Fruit fly (Drosophila melanogaster) whole organism, embryonic: Measurements from ENCODE around the gene CG4896.

ENCODE experiments used
- ATbp ChIP-seq: fragments of 200-800 bp; sonication (Bioruptor generic); optimal IDR thresholded peaks from 2 replicates; lab custom pipeline; 2017; ENCODE audit warnings: missing biosample characterization, mild to moderate bottlenecking, missing genetic modification characterization, missing genetic modification reagents
- Adf1 ChIP-seq: fragments of 200-800 bp; sonication (Bioruptor generic); IDR thresholded peaks from 2 replicates; pipeline ENCODE4 v1.3.6; 2022; ENCODE audit warnings: missing biosample characterization, missing genetic modification characterization
- BtbVII ChIP-seq: fragments of 200-800 bp; sonication (Bioruptor generic); optimal IDR thresholded peaks from 3 replicates; lab custom pipeline; 2017; ENCODE audit warnings: missing biosample characterization, mild to moderate bottlenecking, missing genetic modification characterization
- CG10366 ChIP-seq: fragments of 200-800 bp; sonication (Bioruptor generic); IDR thresholded peaks from 2 replicates; pipeline ENCODE4 v1.3.6; 2022; ENCODE audit warnings: missing biosample characterization, missing genetic modification characterization
- CG10543 ChIP-seq: fragments of 200-800 bp; sonication (Bioruptor generic); optimal IDR thresholded peaks from 3 replicates; lab custom pipeline; 2017; ENCODE audit warnings: missing biosample characterization, mild to moderate bottlenecking, missing genetic modification characterization, moderate library complexity
- CG10979 ChIP-seq: fragments of 200-800 bp; sonication (Bioruptor generic); optimal IDR thresholded peaks from 2 replicates; lab custom pipeline; 2018; ENCODE audit warnings: missing biosample characterization, mild to moderate bottlenecking, missing genetic modification characterization, moderate library complexity
- CG11456 ChIP-seq: fragments of 200-800 bp; sonication (Bioruptor generic); IDR thresholded peaks from 3 replicates; pipeline ENCODE4 v1.3.6; 2022; ENCODE audit warnings: missing biosample characterization, missing genetic modification characterization
- CG11504 ChIP-seq: fragments of 200-800 bp; sonication (Bioruptor generic); optimal IDR thresholded peaks from 3 replicates; lab custom pipeline; 2019; ENCODE audit warnings: missing biosample characterization, mild to moderate bottlenecking, missing genetic modification characterization, moderate library complexity
- CG13424 ChIP-seq: fragments of 200-800 bp; sonication (Bioruptor generic); optimal IDR thresholded peaks from 2 replicates; lab custom pipeline; 2019; ENCODE audit warnings: missing biosample characterization, mild to moderate bottlenecking, missing genetic modification characterization, moderate library complexity
- CG15073 ChIP-seq: fragments of 200-800 bp; sonication (Bioruptor generic); optimal IDR thresholded peaks from 2 replicates; lab custom pipeline; 2016; ENCODE audit warnings: missing biosample characterization, missing genetic modification characterization
- CG15601 ChIP-seq: fragments of 200-800 bp; sonication (Bioruptor generic); optimal IDR thresholded peaks from 3 replicates; lab custom pipeline; 2019; ENCODE audit warnings: missing biosample characterization, mild to moderate bottlenecking, missing genetic modification characterization, moderate library complexity
- CG17802 ChIP-seq: fragments of 200-800 bp; sonication (Bioruptor generic); optimal IDR thresholded peaks from 2 replicates; lab custom pipeline; 2018; ENCODE audit warnings: missing biosample characterization, mild to moderate bottlenecking, missing genetic modification characterization, moderate library complexity
- CG17912 ChIP-seq: fragments of 200-800 bp; sonication (Bioruptor generic); optimal IDR thresholded peaks from 2 replicates; lab custom pipeline; 2018; ENCODE audit warnings: missing biosample characterization, mild to moderate bottlenecking, missing genetic modification characterization
- CG18476 ChIP-seq: fragments of 200-800 bp; sonication (Bioruptor generic); optimal IDR thresholded peaks from 2 replicates; lab custom pipeline; 2016; ENCODE audit warnings: missing biosample characterization, mild to moderate bottlenecking, missing genetic modification characterization
- CG2678 ChIP-seq: fragments of 200-800 bp; sonication (Bioruptor generic); optimal IDR thresholded peaks from 3 replicates; lab custom pipeline; 2019; ENCODE audit warnings: missing biosample characterization, mild to moderate bottlenecking, missing genetic modification characterization, moderate library complexity
- CG2712 ChIP-seq: fragments of 200-800 bp; optimal IDR thresholded peaks from 3 replicates; lab custom pipeline; 2019; ENCODE audit warnings: missing biosample characterization, mild to moderate bottlenecking, missing genetic modification characterization, moderate library complexity
- CG3163 ChIP-seq: fragments of 200-800 bp; sonication (Bioruptor generic); optimal IDR thresholded peaks from 3 replicates; lab custom pipeline; 2016; ENCODE audit warnings: missing biosample characterization, missing genetic modification characterization
- CG4360 ChIP-seq: fragments of 200-800 bp; sonication (Bioruptor generic); IDR thresholded peaks from 2 replicates; pipeline ENCODE4 v1.3.6; 2022; ENCODE audit warnings: missing biosample characterization, missing genetic modification characterization
- CG4424 ChIP-seq: fragments of 200-800 bp; sonication (Bioruptor generic); optimal IDR thresholded peaks from 3 replicates; lab custom pipeline; 2016; ENCODE audit warnings: missing biosample characterization, missing genetic modification characterization
- CG7786 ChIP-seq: fragments of 200-800 bp; sonication (Bioruptor generic); optimal IDR thresholded peaks from 2 replicates; lab custom pipeline; 2016; ENCODE audit warnings: missing biosample characterization, missing genetic modification characterization
- CG8388 ChIP-seq: fragments of 200-800 bp; sonication (Bioruptor generic); optimal IDR thresholded peaks from 2 replicates; lab custom pipeline; 2019; ENCODE audit warnings: missing biosample characterization, mild to moderate bottlenecking, missing genetic modification characterization, moderate library complexity
- CkIIα-i1 ChIP-seq: fragments of 200-800 bp; sonication (Bioruptor generic); IDR thresholded peaks from 2 replicates; pipeline ENCODE4 v1.3.6; 2022; ENCODE audit warnings: missing biosample characterization, missing genetic modification characterization
- CrebB ChIP-seq: fragments of 200-800 bp; sonication (Bioruptor generic); optimal IDR thresholded peaks from 3 replicates; lab custom pipeline; 2018; ENCODE audit warnings: missing biosample characterization, mild to moderate bottlenecking, missing genetic modification characterization
- Dll ChIP-seq: fragments of 200-800 bp; sonication (Bioruptor generic); IDR thresholded peaks from 4 replicates; pipeline ENCODE4 v1.3.6; 2022; ENCODE audit warnings: missing biosample characterization, missing genetic modification characterization; ENCODE audit not compliant: partially characterized antibody
- E2f1 ChIP-seq: fragments of 200-800 bp; sonication (Bioruptor generic); IDR thresholded peaks from 2 replicates; pipeline ENCODE4 v1.3.6; 2022; ENCODE audit warnings: missing biosample characterization, missing genetic modification characterization
- Ets65A ChIP-seq: fragments of 200-800 bp; sonication (Bioruptor generic); peaks from one replicate; lab custom pipeline; 2016; ENCODE audit warnings: missing biosample characterization, missing genetic modification characterization
- Hr78 ChIP-seq, 2 experiments: fragments of 200-800 bp in 1 of 2; fragments of >200 bp in 1 of 2; sonication (Bioruptor generic) in 1 of 2; optimal IDR thresholded peaks; 2 replicates each; lab custom pipeline; 2017 to 2019; ENCODE audit warnings: missing biosample characterization in 2 of 2, missing genetic modification characterization in 2 of 2, mild to moderate bottlenecking in 1 of 2, moderate library complexity in 1 of 2
- Med ChIP-seq: fragments of 200-800 bp; sonication (Bioruptor generic); peaks from one replicate; lab custom pipeline; 2016; ENCODE audit warnings: missing biosample characterization, missing genetic modification characterization, mild to moderate bottlenecking, inconsistent platforms, moderate library complexity
- Pdp1 ChIP-seq, 2 experiments: fragments of 200-800 bp; sonication (Bioruptor generic); optimal IDR thresholded peaks; 3 replicates each; lab custom pipeline; 2016; ENCODE audit warnings: missing biosample characterization in 2 of 2, missing genetic modification characterization in 2 of 2, mild to moderate bottlenecking in 1 of 2, moderate library complexity in 1 of 2
- Scr ChIP-seq: fragments of 200-800 bp; sonication (Bioruptor generic); IDR thresholded peaks from 2 replicates; pipeline ENCODE4 v1.3.6; 2022; ENCODE audit warnings: missing biosample characterization, missing genetic modification characterization; ENCODE audit not compliant: partially characterized antibody
- Sox102F ChIP-seq: fragments of 200-800 bp; sonication (Bioruptor generic); optimal IDR thresholded peaks from 2 replicates; lab custom pipeline; 2018; ENCODE audit warnings: missing biosample characterization, mild to moderate bottlenecking, missing genetic modification characterization, moderate library complexity
- Xbp1 ChIP-seq: fragments of 200-800 bp; sonication (Bioruptor generic); optimal IDR thresholded peaks from 3 replicates; lab custom pipeline; 2016; ENCODE audit warnings: missing biosample characterization, mild to moderate bottlenecking, missing genetic modification characterization
- YL-1 ChIP-seq: fragments of 200-800 bp; sonication (Bioruptor generic); optimal IDR thresholded peaks from 3 replicates; lab custom pipeline; 2017; ENCODE audit warnings: missing biosample characterization, mild to moderate bottlenecking, missing genetic modification characterization
- ac ChIP-seq: fragments of 200-800 bp; sonication (Bioruptor generic); optimal IDR thresholded peaks from 3 replicates; lab custom pipeline; 2017; ENCODE audit warnings: missing biosample characterization, mild to moderate bottlenecking, missing genetic modification characterization
- btn ChIP-seq: fragments of 200-800 bp; sonication (Bioruptor generic); optimal IDR thresholded peaks from 2 replicates; lab custom pipeline; 2016; ENCODE audit warnings: missing biosample characterization, missing genetic modification characterization
- crc ChIP-seq: fragments of 200-800 bp; sonication (Bioruptor generic); optimal IDR thresholded peaks from 2 replicates; lab custom pipeline; 2016; ENCODE audit warnings: missing biosample characterization, missing genetic modification characterization
- hkb ChIP-seq, 2 experiments: fragments of 200-800 bp in 1 of 2; fragments of >200 bp in 1 of 2; sonication (Bioruptor generic) in 1 of 2; IDR thresholded peaks in 1 of 2; optimal IDR thresholded peaks in 1 of 2; 2 replicates each; pipeline versions ENCODE4 v1.3.6 to Lab custom; 2017 to 2022; ENCODE audit warnings: missing biosample characterization in 1 of 2, missing genetic modification characterization in 1 of 2
- insv ChIP-seq, 2 experiments: fragments of 200-800 bp; sonication (Bioruptor generic); optimal IDR thresholded peaks; 3 replicates each; lab custom pipeline; 2016 to 2018; ENCODE audit warnings: missing biosample characterization in 2 of 2, missing genetic modification characterization in 2 of 2
- ken ChIP-seq: fragments of 200-800 bp; sonication (Bioruptor generic); IDR thresholded peaks from 3 replicates; pipeline ENCODE4 v1.3.6; 2022; ENCODE audit warnings: missing biosample characterization, missing genetic modification characterization
- kni ChIP-seq: fragments of 200-800 bp; sonication (Bioruptor generic); optimal IDR thresholded peaks from 3 replicates; lab custom pipeline; 2017; ENCODE audit warnings: mild to moderate bottlenecking, missing biosample characterization, missing genetic modification reagents, missing genetic modification characterization
- nerfin-1 ChIP-seq: fragments of 200-800 bp; sonication (Bioruptor generic); optimal IDR thresholded peaks from 3 replicates; lab custom pipeline; 2019; ENCODE audit warnings: missing biosample characterization, mild to moderate bottlenecking, missing genetic modification characterization, moderate library complexity
- phol ChIP-seq: fragments of 200-800 bp; sonication (Bioruptor generic); optimal IDR thresholded peaks from 3 replicates; lab custom pipeline; 2018; ENCODE audit warnings: missing biosample characterization, mild to moderate bottlenecking, missing genetic modification characterization, moderate library complexity
- pros ChIP-seq: fragments of 200-800 bp; sonication (Bioruptor generic); optimal IDR thresholded peaks from 3 replicates; lab custom pipeline; 2019; ENCODE audit warnings: missing biosample characterization, mild to moderate bottlenecking, missing genetic modification characterization, moderate library complexity
- pum ChIP-seq: fragments of 200-800 bp; sonication (Bioruptor generic); optimal IDR thresholded peaks from 2 replicates; lab custom pipeline; 2016; ENCODE audit warnings: missing biosample characterization, missing genetic modification characterization
- ranshi ChIP-seq: fragments of 200-800 bp; sonication (Bioruptor generic); IDR thresholded peaks from 2 replicates; pipeline ENCODE4 v1.3.6; 2022; ENCODE audit warnings: missing biosample characterization, missing genetic modification characterization
- sens ChIP-seq: fragments of 200-800 bp; sonication (Bioruptor generic); peaks from one replicate; lab custom pipeline; 2016; ENCODE audit warnings: missing biosample characterization, missing genetic modification characterization
- seq ChIP-seq: fragments of 200-800 bp; sonication (Bioruptor generic); IDR thresholded peaks from 2 replicates; pipeline ENCODE4 v1.3.6; 2022; ENCODE audit warnings: missing biosample characterization, missing genetic modification characterization
- tio ChIP-seq: fragments of 200-800 bp; sonication (Bioruptor generic); optimal IDR thresholded peaks from 2 replicates; lab custom pipeline; 2017; ENCODE audit warnings: missing biosample characterization, missing genetic modification characterization, inconsistent platforms
- unpg ChIP-seq: fragments of 200-800 bp; sonication (Bioruptor generic); optimal IDR thresholded peaks from 3 replicates; lab custom pipeline; 2018; ENCODE audit warnings: missing biosample characterization, mild to moderate bottlenecking, missing genetic modification characterization, moderate library complexity

Gene CG4896

dm6 chr2L:1211528-1211927 is 34.0 kb downstream of the CG4896 start (continued):
- TF ChIP-seq Med, result peak; percentile 23
- no peak for TF ChIP-seq Scr (GFP tag; lab: Robert Waterston, UW)
- TF ChIP-seq ranshi (GFP tag; lab: Robert Waterston, UW), result no peak
- peak; percentile 30 for TF ChIP-seq CG15601
- TF ChIP-seq Dll, result no peak
- no peak for TF ChIP-seq CG10543 (GFP tag; lab: Kevin White, UChicago)
- TF ChIP-seq, all 482 proteins: peak for 9

dm6 chr2L:1213587-1213986 is 36.1 kb downstream of the CG4896 start:
- TF ChIP-seq CG4424 (GFP tag; lab: Kevin White, UChicago), result peak; percentile 16
- TF ChIP-seq CG2712 (tag; lab: Kevin White, UChicago), result peak; percentile 30
- TF ChIP-seq CG13424, result peak; percentile 24
- no peak for TF ChIP-seq kni (GFP tag; lab: Kevin White, UChicago)
- peak; percentile 52 for TF ChIP-seq Sox102F (GFP tag; lab: Kevin White, UChicago)
- TF ChIP-seq CG10366 (GFP tag; lab: Robert Waterston, UW), result no peak
- TF ChIP-seq YL-1 (GFP tag; lab: Kevin White, UChicago), result no peak
- no peak for TF ChIP-seq CG18476 (GFP tag; lab: Kevin White, UChicago)
- no peak for TF ChIP-seq CG17802 (tag; lab: Kevin White, UChicago)
- TF ChIP-seq hkb (optimal IDR thresholded peaks at IDR 0.05; lab: Kevin White, UChicago), result no peak
- TF ChIP-seq hkb (GFP tag; IDR thresholded peaks at IDR 0.05; lab: Robert Waterston, UW), result peak; percentile 15; the same call in 1 of the 2 replicates
- peak; percentile 30; the same call in 1 of the 3 replicates for TF ChIP-seq ken (GFP tag; lab: Robert Waterston, UW)
- TF ChIP-seq CrebB (tag; lab: Kevin White, UChicago), result no peak
- peak; percentile 13 for TF ChIP-seq unpg (GFP tag; lab: Kevin White, UChicago)
- no peak for TF ChIP-seq CG7786 (GFP tag; lab: Kevin White, UChicago)
- no peak for TF ChIP-seq seq (GFP tag; lab: Robert Waterston, UW)
- no peak for TF ChIP-seq E2f1
- TF ChIP-seq nerfin-1 (tag; lab: Kevin White, UChicago), result no peak
- no peak for TF ChIP-seq CkIIα-i1
- TF ChIP-seq CG11456 (GFP tag; lab: Robert Waterston, UW), result no peak
- TF ChIP-seq ac (GFP tag; lab: Kevin White, UChicago), result no peak
- TF ChIP-seq CG3163 (GFP tag; lab: Kevin White, UChicago), result no peak
- peak; percentile 55 for TF ChIP-seq CG11504
- TF ChIP-seq tio (GFP tag; lab: Kevin White, UChicago), result peak; percentile 13
- TF ChIP-seq CG15073 (GFP tag; lab: Kevin White, UChicago), result no peak
- TF ChIP-seq CG17912 (GFP tag; lab: Kevin White, UChicago), result no peak
- TF ChIP-seq phol (tag; lab: Kevin White, UChicago), result peak; percentile 27
- no peak for TF ChIP-seq Adf1 (GFP tag; lab: Robert Waterston, UW)
- TF ChIP-seq insv (GFP tag; optimal IDR thresholded peaks at IDR 0.05; lab: Kevin White, UChicago), result no peak
- peak; percentile 40 for TF ChIP-seq Xbp1 (GFP tag; lab: Kevin White, UChicago)
- TF ChIP-seq pum, result no peak
- TF ChIP-seq CG10979 (tag; lab: Kevin White, UChicago), result peak; percentile 26
- TF ChIP-seq CG8388 (GFP tag; lab: Kevin White, UChicago), result peak; percentile 7
- no peak for TF ChIP-seq crc (GFP tag; lab: Kevin White, UChicago)
- peak; percentile 47 for TF ChIP-seq sens (GFP tag; lab: Kevin White, UChicago)
- no peak for TF ChIP-seq Hr78 (GFP tag; optimal IDR thresholded peaks at IDR 0.05; lab: Kevin White, UChicago)
- peak; percentile 44 for TF ChIP-seq ATbp (GFP tag; lab: Kevin White, UChicago)
- no peak for TF ChIP-seq btn (GFP tag; lab: Kevin White, UChicago)
- no peak for TF ChIP-seq BtbVII (GFP tag; lab: Kevin White, UChicago)
- peak; percentile 84 for TF ChIP-seq Ets65A (GFP tag; lab: Kevin White, UChicago)
- TF ChIP-seq Pdp1 (GFP tag; optimal IDR thresholded peaks at IDR 0.05; lab: Kevin White, UChicago), result peak in 1 of 2 experiments; percentile 11
- no peak for TF ChIP-seq pros (GFP tag; lab: Kevin White, UChicago)
- TF ChIP-seq CG4360 (GFP tag; lab: Robert Waterston, UW), result no peak
- TF ChIP-seq CG2678, result peak; percentile 43
